Fruit fly (Drosophila melanogaster) whole organism, embryonic: ENCODE measurements around the gene dysc.

ENCODE experiments used
- Awh ChIP-seq: fragments of 200-800 bp; sonication (Bioruptor generic); IDR thresholded peaks from 2 replicates; pipeline ENCODE4, ENCODE4 v1.3.6; 2022; ENCODE audit warnings: missing biosample characterization, missing genetic modification characterization
- B-H2 ChIP-seq: fragments of 200-800 bp; sonication (Bioruptor generic); optimal IDR thresholded peaks from 2 replicates; lab custom pipeline; 2018; ENCODE audit warnings: missing biosample characterization, mild to moderate bottlenecking, missing genetic modification characterization
- CG10462 ChIP-seq: fragments of 200-800 bp; sonication (Bioruptor generic); optimal IDR thresholded peaks from 2 replicates; lab custom pipeline; 2016; ENCODE audit warnings: missing biosample characterization, missing genetic modification characterization
- CG10979 ChIP-seq: fragments of 200-800 bp; sonication (Bioruptor generic); optimal IDR thresholded peaks from 2 replicates; lab custom pipeline; 2018; ENCODE audit warnings: missing biosample characterization, mild to moderate bottlenecking, missing genetic modification characterization, moderate library complexity
- CG11247 ChIP-seq: fragments of 200-800 bp; sonication (Bioruptor generic); IDR thresholded peaks from 2 replicates; pipeline ENCODE4 v1.3.6; 2022; ENCODE audit warnings: missing biosample characterization, missing genetic modification characterization
- CG14667 ChIP-seq: fragments of 200-800 bp; sonication (Bioruptor generic); IDR thresholded peaks from 2 replicates; pipeline ENCODE4 v1.3.6; 2022; ENCODE audit warnings: missing biosample characterization, missing genetic modification characterization
- CG14860 ChIP-seq: fragments of 200-800 bp; sonication (Bioruptor generic); IDR thresholded peaks from 3 replicates; pipeline ENCODE4 v1.3.6; 2022; ENCODE audit warnings: missing biosample characterization, missing genetic modification characterization; ENCODE audit not compliant: partially characterized antibody
- CG15514 ChIP-seq: fragments of 200-800 bp; sonication (Bioruptor generic); optimal IDR thresholded peaks from 3 replicates; lab custom pipeline; 2017; ENCODE audit warnings: missing biosample characterization, missing genetic modification characterization, mild to moderate bottlenecking, moderate library complexity, missing genetic modification reagents
- CG17385 ChIP-seq: fragments of 200-800 bp; sonication (Bioruptor generic); optimal IDR thresholded peaks from 3 replicates; lab custom pipeline; 2018; ENCODE audit warnings: missing biosample characterization, mild to moderate bottlenecking, missing genetic modification characterization
- CG2129 ChIP-seq: fragments of 200-800 bp; sonication (Bioruptor generic); IDR thresholded peaks from 2 replicates; pipeline ENCODE4 v1.3.6; 2022; ENCODE audit warnings: missing biosample characterization, missing genetic modification characterization; ENCODE audit not compliant: partially characterized antibody
- CG31224 ChIP-seq: fragments of 200-800 bp; sonication (Bioruptor generic); IDR thresholded peaks from 2 replicates; pipeline ENCODE4 v1.3.6; 2022; ENCODE audit warnings: missing biosample characterization, missing genetic modification characterization
- CG31365 ChIP-seq: fragments of 200-800 bp; sonication (Bioruptor generic); optimal IDR thresholded peaks from 2 replicates; lab custom pipeline; 2018; ENCODE audit warnings: missing biosample characterization, mild to moderate bottlenecking, missing genetic modification characterization
- CG6765 ChIP-seq: fragments of 200-800 bp; sonication (Bioruptor generic); optimal IDR thresholded peaks from 3 replicates; lab custom pipeline; 2017; ENCODE audit warnings: missing biosample characterization, mild to moderate bottlenecking, missing genetic modification characterization
- CG6813 ChIP-seq: fragments of 200-800 bp; sonication (Bioruptor generic); optimal IDR thresholded peaks from 2 replicates; lab custom pipeline; 2017; ENCODE audit warnings: missing biosample characterization, missing genetic modification characterization, mild to moderate bottlenecking, moderate library complexity, missing genetic modification reagents
- CG7963 ChIP-seq: fragments of 200-800 bp; sonication (Bioruptor generic); IDR thresholded peaks from 3 replicates; pipeline ENCODE4 v1.3.6; 2022; ENCODE audit warnings: missing biosample characterization, missing genetic modification characterization; ENCODE audit not compliant: partially characterized antibody
- CG8478 ChIP-seq: fragments of >200 bp; optimal IDR thresholded peaks from 2 replicates; lab custom pipeline; 2018
- CG9609 ChIP-seq: fragments of 200-800 bp; sonication (Bioruptor generic); optimal IDR thresholded peaks from 3 replicates; lab custom pipeline; 2016; ENCODE audit warnings: missing biosample characterization, missing genetic modification characterization
- CG9817 ChIP-seq: fragments of 200-800 bp; sonication (Bioruptor generic); optimal IDR thresholded peaks from 2 replicates; lab custom pipeline; 2018; ENCODE audit warnings: missing biosample characterization, mild to moderate bottlenecking, missing genetic modification characterization, moderate library complexity
- CG9932 ChIP-seq: fragments of 200-800 bp; sonication (Bioruptor generic); IDR thresholded peaks from 2 replicates; pipeline ENCODE4 v1.3.6; 2022; ENCODE audit warnings: missing biosample characterization, missing genetic modification characterization
- CoRest ChIP-seq: fragments of 200-800 bp; sonication (Bioruptor generic); optimal IDR thresholded peaks from 3 replicates; lab custom pipeline; 2018; ENCODE audit warnings: missing biosample characterization, mild to moderate bottlenecking, missing genetic modification characterization, moderate library complexity
- Ets97D ChIP-seq: fragments of 200-800 bp; sonication (Bioruptor generic); optimal IDR thresholded peaks from 3 replicates; lab custom pipeline; 2016; ENCODE audit warnings: missing biosample characterization, missing genetic modification characterization
- HHEX ChIP-seq: fragments of 200-800 bp; sonication (Bioruptor generic); optimal IDR thresholded peaks from 3 replicates; lab custom pipeline; 2017; ENCODE audit warnings: missing biosample characterization, mild to moderate bottlenecking, missing genetic modification characterization, missing genetic modification reagents
- HLH4C ChIP-seq: fragments of 200-800 bp; sonication (Bioruptor generic); IDR thresholded peaks from 3 replicates; pipeline ENCODE4 v1.3.6; 2022; ENCODE audit warnings: missing biosample characterization, missing genetic modification characterization; ENCODE audit not compliant: partially characterized antibody
- HmgD ChIP-seq: fragments of 200-800 bp; sonication (Bioruptor generic); optimal IDR thresholded peaks from 3 replicates; lab custom pipeline; 2016; ENCODE audit warnings: missing biosample characterization, missing genetic modification characterization
- Hr3 ChIP-seq: fragments of 200-800 bp; sonication (Bioruptor generic); optimal IDR thresholded peaks from 3 replicates; lab custom pipeline; 2016; ENCODE audit warnings: missing biosample characterization, missing genetic modification characterization
- Hr78 ChIP-seq, 2 experiments: fragments of 200-800 bp in 1 of 2; fragments of >200 bp in 1 of 2; sonication (Bioruptor generic) in 1 of 2; optimal IDR thresholded peaks; 2 replicates each; lab custom pipeline; 2017 to 2019; ENCODE audit warnings: missing biosample characterization in 2 of 2, missing genetic modification characterization in 2 of 2, mild to moderate bottlenecking in 1 of 2, moderate library complexity in 1 of 2
- Hsf ChIP-seq: fragments of 200-800 bp; sonication (Bioruptor generic); optimal IDR thresholded peaks from 3 replicates; lab custom pipeline; 2016; ENCODE audit warnings: missing biosample characterization, missing genetic modification characterization
- Mrtf ChIP-seq: fragments of 200-800 bp; sonication (Bioruptor generic); IDR thresholded peaks from 3 replicates; pipeline ENCODE4 v1.3.6; 2022; ENCODE audit warnings: missing biosample characterization, missing genetic modification characterization
- Nf-YA ChIP-seq: fragments of 200-800 bp; sonication (Bioruptor generic); IDR thresholded peaks from 2 replicates; pipeline ENCODE4 v1.3.6; 2022; ENCODE audit warnings: missing biosample characterization, missing genetic modification characterization
- Rfx ChIP-seq: fragments of 200-800 bp; sonication (Bioruptor generic); IDR thresholded peaks from 2 replicates; pipeline ENCODE4 v1.3.6; 2022; ENCODE audit warnings: missing biosample characterization, missing genetic modification characterization
- Sry-δ ChIP-seq: fragments of 200-800 bp; sonication (Bioruptor generic); optimal IDR thresholded peaks from 2 replicates; lab custom pipeline; 2016; ENCODE audit warnings: missing biosample characterization, missing genetic modification characterization
- Trl ChIP-seq, 3 experiments: fragments of >200 bp in 2 of 3; fragments of 200-800 bp in 1 of 3; sonication (Bioruptor generic) in 1 of 3; optimal IDR thresholded peaks; 2 replicates in 1 of 3; 3 replicates in 2 of 3; lab custom pipeline; 2016 to 2017; ENCODE audit warnings: missing biosample characterization in 1 of 3, missing genetic modification characterization in 1 of 3
- crc ChIP-seq: fragments of 200-800 bp; sonication (Bioruptor generic); optimal IDR thresholded peaks from 2 replicates; lab custom pipeline; 2016; ENCODE audit warnings: missing biosample characterization, missing genetic modification characterization
- dati ChIP-seq: fragments of 200-800 bp; sonication (Bioruptor generic); IDR thresholded peaks from 2 replicates; pipeline ENCODE4 v1.3.6; 2022; ENCODE audit warnings: missing biosample characterization, missing genetic modification characterization
- ind ChIP-seq: fragments of 200-800 bp; sonication (Bioruptor generic); optimal IDR thresholded peaks from 3 replicates; lab custom pipeline; 2016; ENCODE audit warnings: missing biosample characterization, missing genetic modification characterization
- ken ChIP-seq: fragments of 200-800 bp; sonication (Bioruptor generic); IDR thresholded peaks from 3 replicates; pipeline ENCODE4 v1.3.6; 2022; ENCODE audit warnings: missing biosample characterization, missing genetic modification characterization
- lab ChIP-seq: fragments of 200-800 bp; sonication (Bioruptor generic); optimal IDR thresholded peaks from 3 replicates; lab custom pipeline; 2017; ENCODE audit warnings: missing biosample characterization, missing genetic modification characterization, mild to moderate bottlenecking, moderate library complexity, missing genetic modification reagents
- lilli ChIP-seq: fragments of 200-800 bp; sonication (Bioruptor generic); optimal IDR thresholded peaks from 3 replicates; lab custom pipeline; 2016; ENCODE audit warnings: missing biosample characterization, missing genetic modification characterization
- lmd ChIP-seq: fragments of 200-800 bp; sonication (Bioruptor generic); IDR thresholded peaks from 2 replicates; pipeline ENCODE4 v1.3.6; 2022; ENCODE audit warnings: missing biosample characterization, missing genetic modification characterization
- org-1 ChIP-seq: fragments of 200-800 bp; sonication (Bioruptor generic); optimal IDR thresholded peaks from 2 replicates; lab custom pipeline; 2017; ENCODE audit warnings: missing biosample characterization, missing genetic modification characterization
- pan ChIP-seq, 4 experiments: fragments of >200 bp in 3 of 4; fragments of 200-800 bp in 1 of 4; sonication (Bioruptor generic) in 1 of 4; optimal IDR thresholded peaks in 3 of 4; IDR thresholded peaks in 1 of 4; 2 replicates each; pipeline versions ENCODE4 v1.3.6 to Lab custom; 2017 to 2022; ENCODE audit warnings: missing biosample characterization in 2 of 4, missing genetic modification characterization in 2 of 4, mixed read lengths in 1 of 4
- pnt ChIP-seq: fragments of 200-800 bp; sonication (Bioruptor generic); optimal IDR thresholded peaks from 3 replicates; lab custom pipeline; 2016; ENCODE audit warnings: missing biosample characterization, missing genetic modification characterization
- ro ChIP-seq: fragments of 200-800 bp; sonication (Bioruptor generic); IDR thresholded peaks from 2 replicates; pipeline ENCODE4 v1.3.6; 2022; ENCODE audit warnings: missing biosample characterization, missing genetic modification characterization
- sd ChIP-seq: fragments of 200-800 bp; sonication (Bioruptor generic); optimal IDR thresholded peaks from 3 replicates; lab custom pipeline; 2018; ENCODE audit warnings: missing biosample characterization, mild to moderate bottlenecking, missing genetic modification characterization, moderate library complexity
- slou ChIP-seq: fragments of 200-800 bp; sonication (Bioruptor generic); optimal IDR thresholded peaks from 3 replicates; lab custom pipeline; 2016; ENCODE audit warnings: missing biosample characterization, missing genetic modification characterization
- trem ChIP-seq: fragments of 200-800 bp; optimal IDR thresholded peaks from 3 replicates; lab custom pipeline; 2019; ENCODE audit warnings: missing biosample characterization, mild to moderate bottlenecking, missing genetic modification characterization, moderate library complexity
- unc-4 ChIP-seq: fragments of 200-800 bp; sonication (Bioruptor generic); IDR thresholded peaks from 2 replicates; pipeline ENCODE4 v1.3.6; 2022; ENCODE audit warnings: missing biosample characterization, missing genetic modification characterization; ENCODE audit not compliant: partially characterized antibody
- zen ChIP-seq: fragments of 200-800 bp; sonication (Bioruptor generic); optimal IDR thresholded peaks from 3 replicates; lab custom pipeline; 2018; ENCODE audit warnings: missing biosample characterization, mild to moderate bottlenecking, missing genetic modification characterization, moderate library complexity
- zfh1 ChIP-seq: fragments of 200-800 bp; sonication (Bioruptor generic); IDR thresholded peaks from 3 replicates; pipeline ENCODE4 v1.3.6; 2022; ENCODE audit warnings: missing biosample characterization, missing genetic modification characterization

Gene dysc

DNA sequence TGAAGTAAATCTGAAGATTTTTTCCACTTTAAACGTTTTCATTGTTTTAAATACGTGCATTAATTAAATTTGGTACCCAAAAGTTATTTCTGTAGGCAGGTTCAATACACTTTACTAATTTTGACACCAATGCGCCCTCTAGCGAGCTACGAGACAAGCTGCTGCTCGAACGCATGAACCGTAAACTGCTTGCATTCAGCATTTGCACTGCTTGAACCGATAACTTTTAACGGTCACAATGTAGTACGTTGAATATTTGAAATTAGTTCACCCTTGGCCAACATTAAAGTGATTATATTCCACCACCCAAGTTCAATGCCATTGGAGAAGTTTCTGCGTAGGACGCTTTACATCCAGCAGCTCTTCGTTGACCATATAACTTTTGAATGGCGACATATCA lies 57.7 kb downstream of the dysc start (continued):
- TF ChIP-seq slou (GFP tag; lab: Kevin White, UChicago) (peak; percentile 12), dati (GFP tag; lab: Robert Waterston, UW) (no peak), CG2129 (no peak), CG9609 (GFP tag; lab: Kevin White, UChicago) (peak; percentile 33), CG14860 (peak; percentile 44; the same call in 1 of the 3 replicates), pan (optimal IDR thresholded peaks at IDR 0.05; lab: Kevin White, UChicago) (no peak), pan (GFP tag; optimal IDR thresholded peaks at IDR 0.05 in 1 of 2, IDR thresholded peaks at IDR 0.05 in 1 of 2) (peak in 1 of 2 experiments; percentile 38), CG10462 (no peak), ken (GFP tag; lab: Robert Waterston, UW) (peak; percentile 43; the same call in 1 of the 3 replicates), CG6813 (no peak), Sry-δ (GFP tag; lab: Kevin White, UChicago) (no peak), Ets97D (peak; percentile 50), Rfx (GFP tag; lab: Robert Waterston, UW) (peak; percentile 72; the same call in 1 of the 2 replicates), sd (tag; lab: Kevin White, UChicago) (no peak), Awh (GFP tag; lab: Robert Waterston, UW) (no peak), CG17385 (GFP tag; lab: Kevin White, UChicago) (no peak), crc (GFP tag; lab: Kevin White, UChicago) (no peak), CG9932 (peak; percentile 44; the same call in 1 of the 2 replicates), unc-4 (no peak), ro (GFP tag; lab: Robert Waterston, UW) (no peak), Hr3 (GFP tag; lab: Kevin White, UChicago) (peak; percentile 32), zfh1 (peak; percentile 5; the same call in 1 of the 3 replicates), Hr78 (GFP tag; optimal IDR thresholded peaks at IDR 0.05; lab: Kevin White, UChicago) (no peak), CG31365 (tag; lab: Kevin White, UChicago) (peak; percentile 98), CG15514 (GFP tag; lab: Kevin White, UChicago) (peak; percentile 60), CG10979 (tag; lab: Kevin White, UChicago) (peak; percentile 99), lilli (no peak), HLH4C (peak; percentile 67), CG11247 (GFP tag; lab: Robert Waterston, UW) (no peak), Mrtf (peak; percentile 70; the same call in 2 of the 3 replicates), HmgD (GFP tag; lab: Kevin White, UChicago) (peak; percentile 92), zen (tag; lab: Kevin White, UChicago) (peak; percentile 29), Hsf (peak; percentile 14), HHEX (no peak), ind (GFP tag; lab: Kevin White, UChicago) (peak; percentile 26), CG31224 (GFP tag; lab: Robert Waterston, UW) (no peak), lab (GFP tag; lab: Kevin White, UChicago) (no peak), Trl (optimal IDR thresholded peaks at IDR 0.05; lab: Kevin White, UChicago) (no peak), Trl (GFP tag; optimal IDR thresholded peaks at IDR 0.05; lab: Kevin White, UChicago) (no peak), CG14667 (GFP tag; lab: Robert Waterston, UW) (peak; percentile 29; the same call in 1 of the 2 replicates), org-1 (GFP tag; lab: Kevin White, UChicago) (no peak), lmd (GFP tag; lab: Robert Waterston, UW) (peak; percentile 50; the same call in 1 of the 2 replicates), CG8478 (lab: Kevin White, UChicago) (peak; percentile 87), Nf-YA (no peak), CG7963 (GFP tag; lab: Robert Waterston, UW) (peak; percentile 52; the same call in 2 of the 3 replicates), trem (peak; percentile 28), CG6765 (GFP tag; lab: Kevin White, UChicago) (no peak), B-H2 (GFP tag; lab: Kevin White, UChicago) (no peak), CoRest (tag; lab: Kevin White, UChicago) (peak; percentile 47), CG9817 (tag; lab: Kevin White, UChicago) (peak; percentile 42), pnt (GFP tag; lab: Kevin White, UChicago) (peak; percentile 39)
